Fruit fly (Drosophila melanogaster) whole organism, embryonic: ENCODE results near the gene CG4230.

ENCODE experiments used
- Blimp-1 ChIP-seq: fragments of 200-800 bp; sonication (Bioruptor generic); optimal IDR thresholded peaks from 3 replicates; lab custom pipeline; 2018; ENCODE audit warnings: missing biosample characterization, missing genetic modification characterization, mild to moderate bottlenecking, moderate library complexity, missing genetic modification reagents
- CG10147 ChIP-seq: fragments of 200-800 bp; sonication (Bioruptor generic); optimal IDR thresholded peaks from 2 replicates; lab custom pipeline; 2019; ENCODE audit warnings: missing biosample characterization, mild to moderate bottlenecking, missing genetic modification characterization, moderate library complexity
- CG12104 ChIP-seq: fragments of 200-800 bp; sonication (Bioruptor generic); optimal IDR thresholded peaks from 3 replicates; lab custom pipeline; 2016; ENCODE audit warnings: missing biosample characterization, missing genetic modification characterization
- CG13624 ChIP-seq: fragments of 200-800 bp; sonication (Bioruptor generic); optimal IDR thresholded peaks from 2 replicates; lab custom pipeline; 2016; ENCODE audit warnings: missing biosample characterization, missing genetic modification characterization
- CG13775 ChIP-seq: fragments of 200-800 bp; sonication (Bioruptor generic); optimal IDR thresholded peaks from 3 replicates; lab custom pipeline; 2017; ENCODE audit warnings: missing biosample characterization, mild to moderate bottlenecking, missing genetic modification characterization
- CG14860 ChIP-seq: fragments of 200-800 bp; sonication (Bioruptor generic); IDR thresholded peaks from 3 replicates; pipeline ENCODE4 v1.3.6; 2022; ENCODE audit warnings: missing biosample characterization, missing genetic modification characterization; ENCODE audit not compliant: partially characterized antibody
- CG15269 ChIP-seq: fragments of 200-800 bp; sonication (Bioruptor generic); optimal IDR thresholded peaks from 2 replicates; lab custom pipeline; 2018; ENCODE audit warnings: missing biosample characterization, mild to moderate bottlenecking, missing genetic modification characterization, moderate library complexity
- CG1602 ChIP-seq: fragments of 200-800 bp; sonication (Bioruptor generic); optimal IDR thresholded peaks from 3 replicates; lab custom pipeline; 2016; ENCODE audit warnings: missing biosample characterization, missing genetic modification characterization
- CG30403 ChIP-seq: fragments of 200-800 bp; sonication (Bioruptor generic); optimal IDR thresholded peaks from 3 replicates; lab custom pipeline; 2016; ENCODE audit warnings: missing biosample characterization, missing genetic modification characterization
- CG33213 ChIP-seq: fragments of 200-800 bp; sonication (Bioruptor generic); optimal IDR thresholded peaks from 3 replicates; lab custom pipeline; 2016; ENCODE audit warnings: missing biosample characterization, missing genetic modification characterization
- CG3838 ChIP-seq: fragments of 200-800 bp; sonication (Bioruptor generic); optimal IDR thresholded peaks from 3 replicates; lab custom pipeline; 2016; ENCODE audit warnings: missing biosample characterization, missing genetic modification characterization
- CG43689 ChIP-seq: fragments of 200-800 bp; sonication (Bioruptor generic); IDR thresholded peaks from 2 replicates; pipeline ENCODE4 v1.3.6; 2022; ENCODE audit warnings: missing biosample characterization, missing genetic modification characterization
- CG6689 ChIP-seq: fragments of 200-800 bp; sonication (Bioruptor generic); IDR thresholded peaks from 2 replicates; pipeline ENCODE4 v1.3.6; 2022; ENCODE audit warnings: missing biosample characterization, missing genetic modification characterization
- CG6791 ChIP-seq: fragments of 200-800 bp; sonication (Bioruptor generic); IDR thresholded peaks from 3 replicates; pipeline ENCODE4 v1.3.6; 2022; ENCODE audit warnings: missing biosample characterization, missing genetic modification characterization; ENCODE audit not compliant: partially characterized antibody
- CG7928 ChIP-seq: fragments of 200-800 bp; sonication (Bioruptor generic); optimal IDR thresholded peaks from 2 replicates; lab custom pipeline; 2017; ENCODE audit warnings: missing biosample characterization, mild to moderate bottlenecking, missing genetic modification characterization
- CG7987 ChIP-seq: fragments of 200-800 bp; sonication (Bioruptor generic); optimal IDR thresholded peaks from 2 replicates; lab custom pipeline; 2018; ENCODE audit warnings: missing biosample characterization, mild to moderate bottlenecking, missing genetic modification characterization, moderate library complexity
- CG8290 ChIP-seq, 3 experiments: fragments of 200-800 bp; sonication (Bioruptor generic); optimal IDR thresholded peaks; 2 replicates each; lab custom pipeline; 2016 to 2019; ENCODE audit warnings: missing biosample characterization in 3 of 3, missing genetic modification characterization in 3 of 3, mild to moderate bottlenecking in 2 of 3, moderate library complexity in 1 of 3
- CG8359 ChIP-seq: fragments of 200-800 bp; sonication (Bioruptor generic); optimal IDR thresholded peaks from 2 replicates; lab custom pipeline; 2017; ENCODE audit warnings: missing biosample characterization, mild to moderate bottlenecking, missing genetic modification characterization, borderline replicate concordance
- CG8478 ChIP-seq: fragments of >200 bp; optimal IDR thresholded peaks from 2 replicates; lab custom pipeline; 2018
- CG8924 ChIP-seq: fragments of 200-800 bp; optimal IDR thresholded peaks from 3 replicates; lab custom pipeline; 2019; ENCODE audit warnings: missing biosample characterization, mild to moderate bottlenecking, missing genetic modification characterization, moderate library complexity
- CG9727 ChIP-seq: fragments of 200-800 bp; sonication (Bioruptor generic); optimal IDR thresholded peaks from 3 replicates; lab custom pipeline; 2017; ENCODE audit warnings: missing biosample characterization, mild to moderate bottlenecking, missing genetic modification characterization
- CHES-1-like ChIP-seq: fragments of 200-800 bp; sonication (Bioruptor generic); optimal IDR thresholded peaks from 2 replicates; lab custom pipeline; 2016; ENCODE audit warnings: missing biosample characterization, missing genetic modification characterization
- Camta ChIP-seq: fragments of 200-800 bp; sonication (Bioruptor generic); optimal IDR thresholded peaks from 2 replicates; lab custom pipeline; 2016; ENCODE audit warnings: missing biosample characterization, missing genetic modification characterization
- Dfd ChIP-seq, 2 experiments: fragments of >200 bp; optimal IDR thresholded peaks; 2 replicates each; lab custom pipeline; 2017; ENCODE audit warnings: missing biosample characterization in 2 of 2, missing genetic modification characterization in 2 of 2
- Gsc ChIP-seq: fragments of 200-800 bp; sonication (Bioruptor generic); IDR thresholded peaks from 2 replicates; pipeline ENCODE4 v1.3.6; 2022; ENCODE audit warnings: missing biosample characterization, missing genetic modification characterization
- Hand ChIP-seq: fragments of 200-800 bp; sonication (Bioruptor generic); optimal IDR thresholded peaks from 2 replicates; lab custom pipeline; 2017; ENCODE audit warnings: mild to moderate bottlenecking, missing biosample characterization, missing genetic modification reagents, missing genetic modification characterization
- Kr ChIP-seq: fragments of 200-800 bp; sonication (Bioruptor generic); optimal IDR thresholded peaks from 2 replicates; lab custom pipeline; 2017; ENCODE audit warnings: missing biosample characterization, mild to moderate bottlenecking, missing genetic modification characterization
- NC2β ChIP-seq: fragments of 200-800 bp; sonication (Bioruptor generic); optimal IDR thresholded peaks from 2 replicates; lab custom pipeline; 2016; ENCODE audit warnings: missing biosample characterization, missing genetic modification characterization
- NFAT ChIP-seq: fragments of 200-800 bp; sonication (Bioruptor generic); IDR thresholded peaks from 2 replicates; pipeline ENCODE4 v1.3.6; 2022; ENCODE audit warnings: missing biosample characterization, missing genetic modification characterization
- NfI ChIP-seq: fragments of 200-800 bp; sonication (Bioruptor generic); optimal IDR thresholded peaks from 3 replicates; lab custom pipeline; 2018; ENCODE audit warnings: missing biosample characterization, mild to moderate bottlenecking, missing genetic modification characterization, moderate library complexity
- Ssrp ChIP-seq: fragments of 200-800 bp; sonication (Bioruptor generic); optimal IDR thresholded peaks from 2 replicates; lab custom pipeline; 2018; ENCODE audit warnings: missing biosample characterization, mild to moderate bottlenecking, missing genetic modification characterization, moderate library complexity
- TFAM ChIP-seq: fragments of 200-800 bp; sonication (Bioruptor generic); optimal IDR thresholded peaks from 2 replicates; lab custom pipeline; 2017; ENCODE audit warnings: missing biosample characterization, missing genetic modification characterization, inconsistent platforms
- Taf1 ChIP-seq: fragments of 200-800 bp; sonication (Bioruptor generic); IDR thresholded peaks from 2 replicates; pipeline ENCODE4 v1.3.6; 2022; ENCODE audit warnings: missing biosample characterization, missing genetic modification characterization
- ara ChIP-seq: fragments of 200-800 bp; sonication (Bioruptor generic); IDR thresholded peaks from 2 replicates; pipeline ENCODE4 v1.3.6; 2022; ENCODE audit warnings: missing biosample characterization, missing genetic modification characterization
- caup ChIP-seq: fragments of 200-800 bp; sonication (Bioruptor generic); optimal IDR thresholded peaks from 3 replicates; lab custom pipeline; 2017; ENCODE audit warnings: missing biosample characterization, mild to moderate bottlenecking, missing genetic modification characterization, moderate library complexity; ENCODE audit not compliant: severe bottlenecking
- danr ChIP-seq: fragments of 200-800 bp; sonication (Bioruptor generic); IDR thresholded peaks from 2 replicates; pipeline ENCODE4 v1.3.6; 2022; ENCODE audit warnings: missing biosample characterization, missing genetic modification characterization
- ftz-f1 ChIP-seq: fragments of 200-800 bp; sonication (Bioruptor generic); optimal IDR thresholded peaks from 2 replicates; lab custom pipeline; 2016; ENCODE audit warnings: missing biosample characterization, missing genetic modification characterization
- gem ChIP-seq: fragments of 200-800 bp; sonication (Bioruptor generic); optimal IDR thresholded peaks from 2 replicates; lab custom pipeline; 2019; ENCODE audit warnings: missing biosample characterization, mild to moderate bottlenecking, missing genetic modification characterization, moderate library complexity
- hb ChIP-seq: fragments of 200-800 bp; sonication (Bioruptor generic); IDR thresholded peaks from 3 replicates; pipeline ENCODE4 v1.3.6; 2022; ENCODE audit warnings: missing biosample characterization, missing genetic modification characterization; ENCODE audit not compliant: partially characterized antibody
- kay ChIP-seq: fragments of 200-800 bp; sonication (Bioruptor generic); optimal IDR thresholded peaks from 2 replicates; lab custom pipeline; 2016; ENCODE audit warnings: missing biosample characterization, missing genetic modification characterization
- kni ChIP-seq: fragments of 200-800 bp; sonication (Bioruptor generic); optimal IDR thresholded peaks from 3 replicates; lab custom pipeline; 2017; ENCODE audit warnings: mild to moderate bottlenecking, missing biosample characterization, missing genetic modification reagents, missing genetic modification characterization
- org-1 ChIP-seq: fragments of 200-800 bp; sonication (Bioruptor generic); optimal IDR thresholded peaks from 2 replicates; lab custom pipeline; 2017; ENCODE audit warnings: missing biosample characterization, missing genetic modification characterization
- otp ChIP-seq: fragments of 200-800 bp; sonication (Bioruptor generic); IDR thresholded peaks from 3 replicates; pipeline ENCODE4, ENCODE4 v1.3.6; 2022; ENCODE audit warnings: missing biosample characterization, missing genetic modification characterization
- pb ChIP-seq: fragments of 200-800 bp; sonication (Bioruptor generic); optimal IDR thresholded peaks from 3 replicates; lab custom pipeline; 2016; ENCODE audit warnings: missing biosample characterization, missing genetic modification characterization
- peb ChIP-seq: fragments of 200-800 bp; sonication (Bioruptor generic); IDR thresholded peaks from 2 replicates; pipeline ENCODE4 v1.3.6; 2022; ENCODE audit warnings: missing biosample characterization, missing genetic modification characterization
- pfk ChIP-seq: fragments of 200-800 bp; sonication (Bioruptor generic); optimal IDR thresholded peaks from 2 replicates; lab custom pipeline; 2018; ENCODE audit warnings: missing biosample characterization, mild to moderate bottlenecking, missing genetic modification characterization, moderate library complexity
- run ChIP-seq: fragments of 200-800 bp; sonication (Bioruptor generic); optimal IDR thresholded peaks from 3 replicates; lab custom pipeline; 2018; ENCODE audit warnings: missing biosample characterization, mild to moderate bottlenecking, missing genetic modification characterization
- schlank ChIP-seq: fragments of 200-800 bp; sonication (Bioruptor generic); optimal IDR thresholded peaks from 2 replicates; lab custom pipeline; 2018; ENCODE audit warnings: missing biosample characterization, mild to moderate bottlenecking, missing genetic modification characterization
- sr ChIP-seq: fragments of 200-800 bp; sonication (Bioruptor generic); IDR thresholded peaks from 3 replicates; pipeline ENCODE4 v1.3.6; 2022; ENCODE audit warnings: missing biosample characterization, missing genetic modification characterization
- zf30C ChIP-seq: fragments of 200-800 bp; sonication (Bioruptor generic); optimal IDR thresholded peaks from 3 replicates; lab custom pipeline; 2018; ENCODE audit warnings: missing biosample characterization, mild to moderate bottlenecking, missing genetic modification characterization

The CG4230 gene

DNA sequence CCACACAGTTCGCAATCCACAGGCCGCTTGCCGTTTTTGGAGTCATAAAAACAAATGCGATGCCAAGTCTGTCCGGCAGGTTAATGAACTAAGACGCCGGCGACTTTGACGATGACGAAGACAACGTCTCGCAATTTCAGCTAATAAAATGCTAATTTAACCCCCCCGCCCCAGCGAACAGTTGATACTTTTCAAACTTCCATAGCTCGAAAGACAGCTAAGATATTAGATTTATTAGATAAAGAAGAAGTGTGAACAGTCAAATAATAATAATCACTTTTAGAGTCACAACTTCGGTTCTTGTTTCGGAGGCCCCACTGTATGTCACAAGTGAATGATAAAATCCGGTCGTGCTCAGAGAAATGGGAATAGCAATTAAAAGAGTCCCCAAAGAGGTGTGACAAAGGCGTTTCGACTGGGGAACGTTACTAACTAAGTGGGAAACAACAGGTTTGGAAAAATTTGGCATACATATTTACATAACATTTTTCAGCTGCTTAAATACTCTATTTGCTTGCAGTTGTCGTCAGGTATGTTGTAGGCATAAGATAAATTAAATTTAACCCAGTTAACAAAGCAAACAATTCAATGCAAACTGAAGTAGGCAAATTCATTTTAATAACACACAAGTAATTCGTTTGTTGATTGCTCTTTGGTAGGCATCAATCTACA lies 11.3 kb upstream of the CG4230 start (continued):
- TF ChIP-seq CG7987 (GFP tag; lab: Kevin White, UChicago), result no peak
- TF ChIP-seq hb (GFP tag; lab: Robert Waterston, UW), result no peak
- TF ChIP-seq kay, result no peak
- no peak for TF ChIP-seq peb (GFP tag; lab: Robert Waterston, UW)
- no peak for TF ChIP-seq CG33213
- TF ChIP-seq danr, result no peak
- no peak for TF ChIP-seq Kr
- no peak for TF ChIP-seq Camta (GFP tag; lab: Kevin White, UChicago)
- no peak for TF ChIP-seq ara (GFP tag; lab: Robert Waterston, UW)
- TF ChIP-seq CG13775 (GFP tag; lab: Kevin White, UChicago), result no peak
- TF ChIP-seq NC2β (GFP tag; lab: Kevin White, UChicago), result no peak
- no peak for TF ChIP-seq run (tag; lab: Kevin White, UChicago)
- no peak for TF ChIP-seq CG6689 (GFP tag; lab: Robert Waterston, UW)
- TF ChIP-seq CG7928 (GFP tag; lab: Kevin White, UChicago), result no peak
- no peak for TF ChIP-seq sr (GFP tag; lab: Robert Waterston, UW)
- TF ChIP-seq CG1602, result no peak
- no peak for TF ChIP-seq CG15269 (tag; lab: Kevin White, UChicago)
- TF ChIP-seq CG8924 (tag; lab: Kevin White, UChicago), result no peak
- no peak for TF ChIP-seq Gsc (GFP tag; lab: Robert Waterston, UW)
- TF ChIP-seq otp, result 0 out of 3 replicates have a peak, but pooled peaks have one; percentile 23
- TF ChIP-seq ftz-f1, result no peak
- TF ChIP-seq zf30C (GFP tag; lab: Kevin White, UChicago), result no peak
- TF ChIP-seq CG6791, result no peak
- no peak for TF ChIP-seq Ssrp (tag; lab: Kevin White, UChicago)
- TF ChIP-seq schlank (tag; lab: Kevin White, UChicago), result no peak
- TF ChIP-seq gem (tag; lab: Kevin White, UChicago), result peak; percentile 26
- no peak for TF ChIP-seq CG12104 (GFP tag; lab: Kevin White, UChicago)
- TF ChIP-seq Dfd (GFP tag; optimal IDR thresholded peaks at IDR 0.05; lab: Kevin White, UChicago), result no peak
- TF ChIP-seq NfI (GFP tag; lab: Kevin White, UChicago), result no peak
- peak; percentile 10 for TF ChIP-seq Hand (GFP tag; lab: Kevin White, UChicago)
- no peak for TF ChIP-seq CG9727 (GFP tag; lab: Kevin White, UChicago)
- 0 out of 3 replicates have a peak, but pooled peaks have one; percentile 27 for TF ChIP-seq CG14860 (GFP tag; lab: Robert Waterston, UW)
- no peak for TF ChIP-seq CG10147 (GFP tag; lab: Kevin White, UChicago)
- TF ChIP-seq org-1 (GFP tag; lab: Kevin White, UChicago), result no peak
- no peak for TF ChIP-seq CG8290 (GFP tag; optimal IDR thresholded peaks at IDR 0.05; lab: Kevin White, UChicago)
- TF ChIP-seq CG8290 (tag; optimal IDR thresholded peaks at IDR 0.05; lab: Kevin White, UChicago), result no peak
- TF ChIP-seq Taf1, result no peak
- TF ChIP-seq CG3838, result no peak
- peak; percentile 20 for TF ChIP-seq CHES-1-like
- TF ChIP-seq Blimp-1 (GFP tag; lab: Kevin White, UChicago), result no peak
- no peak for TF ChIP-seq caup (GFP tag; lab: Kevin White, UChicago)
- TF ChIP-seq pfk, result no peak
- TF ChIP-seq TFAM (GFP tag; lab: Kevin White, UChicago), result no peak
- no peak for TF ChIP-seq NFAT
- no peak for TF ChIP-seq CG30403 (GFP tag; lab: Kevin White, UChicago)
- no peak for TF ChIP-seq CG8359
- TF ChIP-seq CG8478 (lab: Kevin White, UChicago), result no peak
- no peak for TF ChIP-seq CG13624 (GFP tag; lab: Kevin White, UChicago)
- no peak for TF ChIP-seq pb (GFP tag; lab: Kevin White, UChicago)
- TF ChIP-seq kni (GFP tag; lab: Kevin White, UChicago), result no peak
- no peak for TF ChIP-seq CG43689 (GFP tag; lab: Robert Waterston, UW)
